Worm (Caenorhabditis elegans) whole organism, L1 larva: ENCODE results near the gene nhr-109.

Source experiments
- C16A3.4 ChIP-seq: fragments of 150-350 bp; optimal IDR thresholded peaks from 2 replicates; lab custom pipeline; 2014; ENCODE audit warnings: missing biosample characterization, missing genetic modification characterization
- F16B12.6 ChIP-seq: fragments of 150-350 bp; optimal IDR thresholded peaks from 2 replicates; lab custom pipeline; 2014; ENCODE audit warnings: missing biosample characterization, missing genetic modification characterization
- Y116A8C.19 ChIP-seq: sonication (generic microtip); optimal IDR thresholded peaks from 2 replicates; lab custom pipeline; 2016; ENCODE audit warnings: missing compliant biosample characterization, missing genetic modification characterization, borderline replicate concordance
- aha-1 ChIP-seq: fragments of 150-350 bp; optimal IDR thresholded peaks from 2 replicates; lab custom pipeline; 2014; ENCODE audit warnings: missing biosample characterization, missing genetic modification characterization
- alr-1 ChIP-seq: fragments of 200-800 bp; sonication (Bioruptor generic); optimal IDR thresholded peaks from 2 replicates; lab custom pipeline; 2018; ENCODE audit warnings: borderline replicate concordance, mild to moderate bottlenecking, missing genetic modification characterization, missing compliant biosample characterization
- aly-2 ChIP-seq: fragments of 150-350 bp; optimal IDR thresholded peaks from 2 replicates; lab custom pipeline; 2014; ENCODE audit warnings: missing biosample characterization, missing genetic modification characterization
- blmp-1 ChIP-seq: fragments of 150-350 bp; optimal IDR thresholded peaks from 2 replicates; lab custom pipeline; 2014; ENCODE audit warnings: missing biosample characterization, missing genetic modification characterization
- ceh-63 ChIP-seq: fragments of 200-800 bp; sonication (Bioruptor generic); optimal IDR thresholded peaks from 2 replicates; lab custom pipeline; 2018; ENCODE audit warnings: mild to moderate bottlenecking, missing genetic modification characterization, missing compliant biosample characterization
- ceh-8 ChIP-seq: fragments of 200-800 bp; sonication (Bioruptor generic); optimal IDR thresholded peaks from 2 replicates; lab custom pipeline; 2018; ENCODE audit warnings: mild to moderate bottlenecking, missing genetic modification characterization, moderate library complexity, missing compliant biosample characterization
- ceh-82 ChIP-seq, 3 experiments: fragments of 150-350 bp in 1 of 3; sonication (generic microtip) in 2 of 3; optimal IDR thresholded peaks; 2 replicates each; lab custom pipeline; 2014 to 2017; ENCODE audit warnings: missing biosample characterization in 3 of 3, missing genetic modification characterization in 3 of 3
- ceh-88 ChIP-seq: fragments of 200-800 bp; sonication (Bioruptor generic); IDR thresholded peaks from 2 replicates; pipeline ENCODE4 v1.3.6; 2022; ENCODE audit warnings: missing genetic modification characterization, missing compliant biosample characterization
- ceh-90 ChIP-seq: sonication (generic microtip); optimal IDR thresholded peaks from 2 replicates; lab custom pipeline; 2016; ENCODE audit warnings: missing genetic modification characterization, missing compliant biosample characterization
- dpl-1 ChIP-seq, 3 experiments: fragments of 150-350 bp in 2 of 3; sonication (generic microtip) in 1 of 3; optimal IDR thresholded peaks; 2 replicates each; lab custom pipeline; 2014 to 2017; ENCODE audit warnings: missing biosample characterization in 3 of 3, missing genetic modification characterization in 3 of 3, missing genetic modification reagents in 3 of 3
- dsc-1 ChIP-seq: sonication (generic microtip); optimal IDR thresholded peaks from 2 replicates; lab custom pipeline; 2016; ENCODE audit warnings: mild to moderate bottlenecking, missing genetic modification characterization, missing compliant biosample characterization
- efl-1 ChIP-seq, 4 experiments: fragments of 150-350 bp; optimal IDR thresholded peaks in 3 of 4; peaks in 1 of 4; 1 replicate in 1 of 4; 2 replicates in 3 of 4; lab custom pipeline; 2014; ENCODE audit warnings: missing biosample characterization in 2 of 4, missing genetic modification characterization in 2 of 4, missing genetic modification reagents in 2 of 4
- efl-3 ChIP-seq: fragments of 200-800 bp; sonication (Bioruptor generic); optimal IDR thresholded peaks from 2 replicates; lab custom pipeline; 2018; ENCODE audit warnings: mild to moderate bottlenecking, missing genetic modification characterization, missing compliant biosample characterization
- elt-3 ChIP-seq, 6 experiments: fragments of 150-350 bp in 1 of 6; sonication (generic microtip); optimal IDR thresholded peaks; 2 replicates each; lab custom pipeline; 2017 to 2018; ENCODE audit warnings: missing biosample characterization in 6 of 6, missing genetic modification characterization in 6 of 6, inconsistent platforms in 1 of 6
- grh-1 ChIP-seq: fragments of 200-800 bp; sonication (Bioruptor generic); IDR thresholded peaks from 2 replicates; pipeline ENCODE4 v1.3.6; 2022; ENCODE audit warnings: missing genetic modification reagents, missing genetic modification characterization, missing compliant biosample characterization
- irx-1 ChIP-seq: sonication (generic microtip); optimal IDR thresholded peaks from 2 replicates; lab custom pipeline; 2016; ENCODE audit warnings: missing genetic modification characterization, missing compliant biosample characterization
- isw-1 ChIP-seq: fragments of 200-800 bp; sonication (Bioruptor generic); IDR thresholded peaks from 2 replicates; pipeline ENCODE4 v1.3.6; 2022; ENCODE audit warnings: missing genetic modification characterization, missing compliant biosample characterization
- jun-1 ChIP-seq: fragments of 150-350 bp; optimal IDR thresholded peaks from 2 replicates; lab custom pipeline; 2014; ENCODE audit warnings: missing biosample characterization, missing genetic modification reagents, missing genetic modification characterization
- lin-13 ChIP-seq: fragments of 150-350 bp; optimal IDR thresholded peaks from 2 replicates; lab custom pipeline; 2014; ENCODE audit warnings: missing biosample characterization, missing genetic modification reagents, missing genetic modification characterization
- lin-14 ChIP-seq: fragments of 200-800 bp; sonication (Bioruptor generic); optimal IDR thresholded peaks from 2 replicates; lab custom pipeline; 2018; ENCODE audit warnings: mild to moderate bottlenecking, missing genetic modification characterization, moderate library complexity, missing compliant biosample characterization
- lin-15B ChIP-seq: fragments of 150-350 bp; sonication (generic microtip); optimal IDR thresholded peaks from 3 replicates; lab custom pipeline; 2014; ENCODE audit warnings: missing biosample characterization, missing genetic modification characterization
- lin-35 ChIP-seq, 2 experiments: fragments of 150-350 bp; optimal IDR thresholded peaks; 2 replicates each; lab custom pipeline; 2014; ENCODE audit warnings: missing biosample characterization in 2 of 2, missing genetic modification characterization in 2 of 2, missing genetic modification reagents in 2 of 2
- lir-3 ChIP-seq: sonication (generic microtip); optimal IDR thresholded peaks from 2 replicates; lab custom pipeline; 2016; ENCODE audit warnings: mild to moderate bottlenecking, missing genetic modification characterization, moderate library complexity, missing compliant biosample characterization; ENCODE audit not compliant: poor library complexity
- lsy-2 ChIP-seq, 2 experiments: fragments of 150-350 bp; optimal IDR thresholded peaks; 2 replicates each; lab custom pipeline; 2014; ENCODE audit warnings: missing biosample characterization in 2 of 2, missing genetic modification characterization in 2 of 2
- mab-9 ChIP-seq: fragments of 200-800 bp; sonication (Bioruptor generic); IDR thresholded peaks from 2 replicates; pipeline ENCODE4 v1.3.6; 2022; ENCODE audit warnings: missing genetic modification reagents, missing genetic modification characterization, missing compliant biosample characterization
- mdl-1 ChIP-seq, 2 experiments: fragments of 150-350 bp; optimal IDR thresholded peaks; 2 replicates each; lab custom pipeline; 2014 to 2017; ENCODE audit warnings: missing biosample characterization in 2 of 2, missing genetic modification characterization in 2 of 2, inconsistent platforms in 1 of 2
- mef-2 ChIP-seq: fragments of 150-350 bp; optimal IDR thresholded peaks from 2 replicates; lab custom pipeline; 2014; ENCODE audit warnings: missing biosample characterization, missing genetic modification characterization
- mep-1 ChIP-seq: fragments of 150-350 bp; optimal IDR thresholded peaks from 2 replicates; lab custom pipeline; 2014; ENCODE audit warnings: missing biosample characterization, missing genetic modification characterization
- nhr-11 ChIP-seq: fragments of 150-350 bp; optimal IDR thresholded peaks from 2 replicates; lab custom pipeline; 2014; ENCODE audit warnings: missing biosample characterization, missing genetic modification characterization
- nhr-12 ChIP-seq: sonication (generic microtip); optimal IDR thresholded peaks from 2 replicates; lab custom pipeline; 2017; ENCODE audit warnings: missing biosample characterization, missing genetic modification characterization
- nhr-19 ChIP-seq: fragments of 200-800 bp; sonication (Bioruptor generic); conservative IDR thresholded peaks from 2 replicates; pipeline ENCODE4 v1.3.6; 2022; ENCODE audit warnings: missing genetic modification characterization, missing compliant biosample characterization
- nhr-237 ChIP-seq: fragments of 150-350 bp; optimal IDR thresholded peaks from 2 replicates; lab custom pipeline; 2014; ENCODE audit warnings: missing biosample characterization, missing genetic modification characterization
- nhr-28 ChIP-seq: fragments of 150-350 bp; optimal IDR thresholded peaks from 2 replicates; lab custom pipeline; 2014; ENCODE audit warnings: missing biosample characterization, missing genetic modification characterization
- nhr-47 ChIP-seq: sonication (generic microtip); optimal IDR thresholded peaks from 2 replicates; lab custom pipeline; 2016; ENCODE audit warnings: mild to moderate bottlenecking, missing genetic modification characterization, moderate library complexity, missing compliant biosample characterization
- nhr-71 ChIP-seq: sonication (generic microtip); optimal IDR thresholded peaks from 2 replicates; lab custom pipeline; 2016; ENCODE audit warnings: mild to moderate bottlenecking, missing genetic modification characterization, moderate library complexity, missing compliant biosample characterization
- nhr-77 ChIP-seq: fragments of 150-350 bp; optimal IDR thresholded peaks from 2 replicates; lab custom pipeline; 2014; ENCODE audit warnings: missing biosample characterization, missing genetic modification characterization
- nhr-85 ChIP-seq: sonication (generic microtip); peaks from one replicate; lab custom pipeline; 2016; ENCODE audit warnings: missing genetic modification characterization, inconsistent platforms, missing compliant biosample characterization
- nhr-90 ChIP-seq: sonication (generic microtip); optimal IDR thresholded peaks from 2 replicates; lab custom pipeline; 2016; ENCODE audit warnings: mild to moderate bottlenecking, missing genetic modification characterization, missing compliant biosample characterization; ENCODE audit not compliant: poor library complexity
- pag-3 ChIP-seq: sonication (generic microtip); optimal IDR thresholded peaks from 2 replicates; lab custom pipeline; 2017; ENCODE audit warnings: missing genetic modification characterization, mild to moderate bottlenecking, missing compliant biosample characterization, antibody characterized with exemption, borderline replicate concordance; ENCODE audit not compliant: insufficient read depth
- pax-3 ChIP-seq: fragments of 200-800 bp; sonication (Bioruptor generic); optimal IDR thresholded peaks from 2 replicates; lab custom pipeline; 2018; ENCODE audit warnings: mild to moderate bottlenecking, missing genetic modification characterization, moderate library complexity, missing compliant biosample characterization
- snpc-4 ChIP-seq: fragments of 150-350 bp; optimal IDR thresholded peaks from 2 replicates; lab custom pipeline; 2014; ENCODE audit warnings: missing biosample characterization, missing genetic modification characterization
- sptf-1 ChIP-seq: fragments of 150-350 bp; optimal IDR thresholded peaks from 2 replicates; lab custom pipeline; 2014; ENCODE audit warnings: missing biosample characterization, missing genetic modification characterization
- swsn-7 ChIP-seq: sonication (generic microtip); optimal IDR thresholded peaks from 2 replicates; lab custom pipeline; 2016; ENCODE audit warnings: missing genetic modification characterization, missing compliant biosample characterization
- tlp-1 ChIP-seq: fragments of 150-350 bp; optimal IDR thresholded peaks from 2 replicates; lab custom pipeline; 2014; ENCODE audit warnings: missing biosample characterization, missing genetic modification characterization
- unc-86 ChIP-seq: sonication (generic microtip); optimal IDR thresholded peaks from 2 replicates; lab custom pipeline; 2016; ENCODE audit warnings: missing genetic modification characterization, missing compliant biosample characterization
- unc-98 ChIP-seq: fragments of 200-800 bp; sonication (Bioruptor generic); IDR thresholded peaks from 2 replicates; pipeline ENCODE4 v1.3.6; 2022; ENCODE audit warnings: missing genetic modification characterization, missing compliant biosample characterization
- xbp-1 ChIP-seq: sonication (generic microtip); optimal IDR thresholded peaks from 2 replicates; lab custom pipeline; 2016; ENCODE audit warnings: missing genetic modification characterization, missing compliant biosample characterization
- zag-1 ChIP-seq: fragments of 150-350 bp; optimal IDR thresholded peaks from 2 replicates; lab custom pipeline; 2014; ENCODE audit warnings: missing biosample characterization, missing genetic modification characterization
- zip-4 ChIP-seq: fragments of 200-800 bp; sonication (Bioruptor generic); optimal IDR thresholded peaks from 2 replicates; lab custom pipeline; 2018; ENCODE audit warnings: mild to moderate bottlenecking, missing genetic modification characterization, moderate library complexity, missing compliant biosample characterization
- ztf-11 ChIP-seq, 2 experiments: sonication (generic microtip); optimal IDR thresholded peaks; 2 replicates each; lab custom pipeline; 2016 to 2017; ENCODE audit warnings: missing genetic modification characterization in 2 of 2, missing biosample characterization in 1 of 2, missing compliant biosample characterization in 1 of 2

nhr-109 gene

DNA sequence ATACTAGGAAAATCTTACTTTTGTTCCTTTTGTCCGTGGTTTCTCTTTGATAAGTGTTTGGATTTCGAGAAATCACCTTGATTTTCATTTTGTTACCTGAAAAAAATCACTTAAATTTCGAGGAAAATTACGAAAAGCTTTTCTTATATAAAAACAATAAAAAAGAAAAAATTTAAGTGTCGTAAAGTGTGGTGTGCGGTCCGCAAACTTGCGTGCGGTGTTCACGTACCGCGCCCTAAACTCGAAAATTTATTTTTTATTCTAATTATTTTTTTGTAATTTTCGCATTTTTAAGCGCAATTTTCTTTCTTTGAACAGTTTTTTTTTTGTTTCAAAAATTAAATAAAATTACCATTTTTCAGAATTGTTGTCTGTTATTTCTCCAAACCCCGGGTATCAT, 8.4 kb upstream of the nhr-109 start, which contains the start of the genes dcaf-13 and toe-1:
TSS of gene dcaf-13 (minus strand) at position 96 of the 400 bp plus-strand sequence.
TSS of gene toe-1 (plus strand) at position 361 of the 400 bp plus-strand sequence.
- TF ChIP-seq swsn-7 (tag; lab: Kevin White, UChicago) (peak; percentile 8), unc-86 (tag; lab: Kevin White, UChicago) (no peak), xbp-1 (tag; lab: Kevin White, UChicago) (no peak), nhr-77 (no peak), C16A3.4 (tag; lab: Kevin White, UChicago) (peak; percentile 6), isw-1 (GFP tag; lab: Robert Waterston, UW) (no peak), alr-1 (tag; lab: Kevin White, UChicago) (no peak), aly-2 (tag; lab: Kevin White, UChicago) (no peak), efl-1 (optimal IDR thresholded peaks at IDR 0.05; lab: Kevin White, UChicago) (peak; percentile 3 to 40), efl-1 (GFP tag; optimal IDR thresholded peaks at IDR 0.05 in 1 of 2; lab: Kevin White, UChicago) (peak; percentile 44 to 68), dpl-1 (GFP tag; optimal IDR thresholded peaks at IDR 0.05; lab: Kevin White, UChicago) (peak; percentile 26 to 35 (median 29)), nhr-11 (no peak), zip-4 (GFP tag; lab: Kevin White, UChicago) (no peak), efl-3 (GFP tag; lab: Kevin White, UChicago) (no peak), irx-1 (tag; lab: Kevin White, UChicago) (no peak), blmp-1 (tag; lab: Kevin White, UChicago) (no peak), nhr-237 (tag; lab: Kevin White, UChicago) (no peak), tlp-1 (tag; lab: Kevin White, UChicago) (no peak), lin-15B (tag; lab: Kevin White, UChicago) (no peak), lin-14 (no peak), lin-35 (GFP tag; optimal IDR thresholded peaks at IDR 0.05; lab: Kevin White, UChicago) (peak in 1 of 2 experiments; percentile 37), ceh-90 (tag; lab: Kevin White, UChicago) (no peak), unc-98 (no peak), aha-1 (no peak), ceh-88 (GFP tag; lab: Robert Waterston, UW) (no peak), mef-2 (tag; lab: Kevin White, UChicago) (no peak), sptf-1 (tag; lab: Kevin White, UChicago) (no peak), ceh-63 (GFP tag; lab: Kevin White, UChicago) (no peak), pag-3 (tag; lab: Kevin White, UChicago) (no peak), ceh-82 (tag; optimal IDR thresholded peaks at IDR 0.05; lab: Kevin White, UChicago) (peak in 2 of 3 experiments; percentile 7 to 17), ceh-8 (no peak), nhr-12 (tag; lab: Kevin White, UChicago) (no peak), elt-3 (tag; optimal IDR thresholded peaks at IDR 0.05; lab: Kevin White, UChicago) (peak in 1 of 6 experiments; percentile 39), nhr-85 (tag; lab: Kevin White, UChicago) (no peak), dsc-1 (tag; lab: Kevin White, UChicago) (no peak), lir-3 (no peak), ztf-11 (tag; optimal IDR thresholded peaks at IDR 0.05; lab: Kevin White, UChicago) (no peak), nhr-71 (tag; lab: Kevin White, UChicago) (no peak), zag-1 (tag; lab: Kevin White, UChicago) (no peak), jun-1 (no peak), nhr-90 (tag; lab: Kevin White, UChicago) (no peak), pax-3 (tag; lab: Kevin White, UChicago) (no peak), nhr-19 (no peak), lsy-2 (tag; optimal IDR thresholded peaks at IDR 0.05; lab: Kevin White, UChicago) (peak; percentile 38 to 46), F16B12.6 (tag; lab: Kevin White, UChicago) (peak; percentile 84), mep-1 (tag; lab: Kevin White, UChicago) (no peak), nhr-47 (tag; lab: Kevin White, UChicago) (peak; percentile 17), mab-9 (GFP tag; lab: Robert Waterston, UW) (no peak), grh-1 (GFP tag; lab: Robert Waterston, UW) (no peak), Y116A8C.19 (no peak), snpc-4 (tag; lab: Kevin White, UChicago) (no peak), nhr-28 (no peak), lin-13 (GFP tag; lab: Kevin White, UChicago) (no peak), mdl-1 (tag; optimal IDR thresholded peaks at IDR 0.05; lab: Kevin White, UChicago) (no peak)
